Fruit fly (Drosophila melanogaster): Measurements from ENCODE around the gene CG15484.
A peak's percentile ranks its signal among the peaks of the same experiment; 100 is the strongest.

dm6 chr2L:12700381-12700963 is 7.0 kb downstream of the CG15484 start, which contains the start of gene CG17036:
- TF ChIP-seq CG12659 (GFP tag; optimal IDR thresholded peaks at IDR 0.05) (peak; percentile 45), lbe (GFP tag; optimal IDR thresholded peaks at IDR 0.05) (no peak), CG12236 (GFP tag; optimal IDR thresholded peaks at IDR 0.05) (no peak), CoRest (tag; optimal IDR thresholded peaks at IDR 0.05) (peak; percentile 53), CG9797 (GFP tag; optimal IDR thresholded peaks at IDR 0.05) (no peak), insv (GFP tag; optimal IDR thresholded peaks at IDR 0.05) (no peak), schlank (tag; optimal IDR thresholded peaks at IDR 0.05) (no peak), phol (tag; optimal IDR thresholded peaks at IDR 0.05) (peak; percentile 23), CG33213 (GFP tag; optimal IDR thresholded peaks at IDR 0.05) (no peak)

Measured in whole organism, embryonic.